Worm (Caenorhabditis elegans): ENCODE measurements around the gene F35C11.2.

F35C11.2 gene

DNA sequence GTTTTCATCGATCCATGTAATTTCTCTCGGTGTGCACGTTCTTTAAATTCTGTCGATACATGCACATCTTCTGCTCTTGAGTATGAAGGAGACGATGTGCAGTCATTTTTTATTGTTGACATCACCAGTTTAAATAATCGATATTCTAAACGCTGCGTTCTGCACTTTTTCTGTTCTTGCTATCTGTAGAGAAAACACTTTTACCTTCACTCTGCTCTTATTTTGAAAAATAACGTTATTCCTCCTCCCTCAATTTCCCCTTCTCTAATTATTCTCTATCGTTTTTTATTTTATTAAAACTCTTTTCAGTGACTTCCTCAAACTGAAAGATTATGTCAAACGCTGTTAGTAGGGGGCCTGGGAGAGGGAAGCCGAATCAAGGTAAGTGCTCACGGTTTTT lies 31.7 kb downstream of the F35C11.2 start, which contains the start of gene ifg-1:
Gene ifg-1 (plus strand): TSS at position 301 of the 400 bp plus-strand sequence.
- TF ChIP-seq lsl-1 (GFP tag; optimal IDR thresholded peaks at IDR 0.05) (no peak), ccch-3 (GFP tag; optimal IDR thresholded peaks at IDR 0.05) (no peak), ztf-22 (GFP tag; optimal IDR thresholded peaks at IDR 0.05) (no peak), madf-10 (tag; optimal IDR thresholded peaks at IDR 0.05) (no peak), lin-40 (tag; optimal IDR thresholded peaks at IDR 0.05) (no peak), rec-8 (tag; optimal IDR thresholded peaks at IDR 0.05) (no peak), hmg-1.2 (GFP tag; IDR thresholded peaks at IDR 0.05) (no peak), mes-4 (tag; optimal IDR thresholded peaks at IDR 0.05) (no peak), bed-2 (GFP tag; IDR thresholded peaks at IDR 0.05) (no peak), mxl-1 (tag; optimal IDR thresholded peaks at IDR 0.05) (no peak), chd-7 (tag; optimal IDR thresholded peaks at IDR 0.05) (no peak), K12H6.12 (tag; optimal IDR thresholded peaks at IDR 0.05) (no peak), K11D2.4 (GFP tag; IDR thresholded peaks at IDR 0.05) (no peak), sea-2 (GFP tag; IDR thresholded peaks at IDR 0.05) (no peak), ztf-6 (GFP tag; IDR thresholded peaks at IDR 0.05) (no peak), F57A8.1 (GFP tag; optimal IDR thresholded peaks at IDR 0.05) (no peak), nhr-90 (tag; optimal IDR thresholded peaks at IDR 0.05) (no peak)

DNA sequence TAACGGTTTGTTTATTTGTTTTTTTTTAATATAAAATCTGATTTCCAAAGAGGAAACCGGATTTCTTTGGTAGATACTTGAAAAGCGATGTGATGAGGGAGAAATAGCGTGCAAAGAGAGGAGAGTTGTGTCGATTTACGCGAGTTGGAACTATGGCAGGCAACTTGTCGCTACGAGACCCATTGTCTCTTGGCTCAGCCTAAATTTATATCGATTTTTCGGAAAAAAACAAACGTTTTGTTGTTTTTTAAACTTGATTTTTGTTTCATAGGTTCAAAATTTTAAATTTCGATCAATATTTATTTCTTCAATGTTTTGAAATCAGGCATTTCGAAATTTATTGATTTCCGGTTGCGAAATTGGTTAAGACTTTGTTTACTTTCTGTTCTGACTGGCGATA lies 32.2 kb downstream of the F35C11.2 start, which contains the start of gene M110.3:
Gene M110.3 (minus strand): TSS at position 184 of the 400 bp plus-strand sequence.
- TF ChIP-seq nhr-80 (tag; optimal IDR thresholded peaks at IDR 0.05) (peak; percentile 5), rpc-1 (optimal IDR thresholded peaks at IDR 0.05) (no peak), rpc-1 (tag; optimal IDR thresholded peaks at IDR 0.05) (no peak), ama-1 (optimal IDR thresholded peaks at IDR 0.05) (no peak), ama-1 (GFP tag; optimal IDR thresholded peaks at IDR 0.05) (no peak), C06A6.2 (GFP tag; conservative IDR thresholded peaks at IDR 0.05) (no peak), let-526 (GFP tag; IDR thresholded peaks at IDR 0.05) (no peak), ztf-26 (tag; optimal IDR thresholded peaks at IDR 0.05) (no peak), D2030.7 (GFP tag; IDR thresholded peaks at IDR 0.05) (no peak), hsf-1 (GFP tag; IDR thresholded peaks at IDR 0.05) (no peak), cebp-2 (GFP tag; IDR thresholded peaks at IDR 0.05) (no peak), madf-8 (GFP tag; conservative IDR thresholded peaks at IDR 0.05) (no peak), F33H1.4 (GFP tag; IDR thresholded peaks at IDR 0.05) (peak; percentile 73), T07F8.4 (tag; optimal IDR thresholded peaks at IDR 0.05) (no peak), aptf-3 (GFP tag; IDR thresholded peaks at IDR 0.05) (no peak), cebp-1 (GFP tag; IDR thresholded peaks at IDR 0.05) (peak; percentile 66; the same call in 1 of the 2 replicates), cebp-1 (tag; optimal IDR thresholded peaks at IDR 0.05) (peak; percentile 96), nhr-27 (tag; optimal IDR thresholded peaks at IDR 0.05) (no peak), nfya-2 (GFP tag; IDR thresholded peaks at IDR 0.05) (no peak), madf-6 (GFP tag; IDR thresholded peaks at IDR 0.05) (0 out of 2 replicates have a peak, but pooled peaks have one; percentile 24), chd-7 (tag; optimal IDR thresholded peaks at IDR 0.05) (no peak), B0035.1 (tag; optimal IDR thresholded peaks at IDR 0.05) (no peak), F22D6.2 (tag; optimal IDR thresholded peaks at IDR 0.05) (no peak), hmg-1.2 (GFP tag; IDR thresholded peaks at IDR 0.05) (peak; percentile 90; the same call in 1 of the 2 replicates), pha-4 (tag; optimal IDR thresholded peaks at IDR 0.05) (no peak), lsl-1 (GFP tag; optimal IDR thresholded peaks at IDR 0.05) (peak; percentile 33), unc-62 (GFP tag; optimal IDR thresholded peaks at IDR 0.05) (no peak), F23B12.7 (tag; optimal IDR thresholded peaks at IDR 0.05; ENCODE audit: insufficient read depth) (peak; percentile 70), snpc-3.4 (tag; optimal IDR thresholded peaks at IDR 0.05) (peak; percentile 36)

Data from whole organism, young adult.